Worm (Caenorhabditis elegans): ENCODE results near the gene cdc-25.2.
A peak's percentile ranks its signal among the peaks of the same experiment; 100 is the strongest.

cdc-25.2 gene

DNA sequence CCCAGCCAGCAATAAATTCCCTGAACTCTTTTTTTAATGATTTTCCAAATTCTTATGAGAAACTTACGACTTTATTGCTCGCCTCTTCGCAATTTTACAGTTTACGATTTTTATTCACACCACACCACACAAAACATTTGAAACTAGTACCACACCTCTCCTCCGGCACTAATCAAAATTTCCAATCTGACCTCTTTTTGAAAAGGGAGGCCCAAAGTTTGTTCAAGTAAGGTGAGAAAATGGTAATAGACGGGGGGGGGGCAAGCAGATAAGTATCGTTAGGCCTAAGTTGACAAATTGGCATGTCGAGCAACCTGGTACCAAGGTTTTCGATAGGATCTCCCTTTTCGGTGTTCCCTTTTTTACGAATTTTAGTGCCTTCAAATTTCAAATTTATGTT lies 12.9 kb downstream of the cdc-25.2 start:
- no peak for TF ChIP-seq duxl-1 (tag; optimal IDR thresholded peaks at IDR 0.05; ENCODE audit: poor library complexity)
- no peak for TF ChIP-seq lin-1 (GFP tag; IDR thresholded peaks at IDR 0.05)
- no peak for TF ChIP-seq mes-2 (tag; optimal IDR thresholded peaks at IDR 0.05; ENCODE audit: poor library complexity, severe bottlenecking)
- TF ChIP-seq lin-39 (tag; optimal IDR thresholded peaks at IDR 0.05): no peak
- no peak for TF ChIP-seq arid-1 (GFP tag; conservative IDR thresholded peaks at IDR 0.05)
- no peak for TF ChIP-seq set-16 (GFP tag; IDR thresholded peaks at IDR 0.05)
- no peak for TF ChIP-seq unc-39 (tag; optimal IDR thresholded peaks at IDR 0.05)
- TF ChIP-seq nhr-6 (tag; optimal IDR thresholded peaks at IDR 0.05): no peak
- no peak for TF ChIP-seq aly-2 (tag; optimal IDR thresholded peaks at IDR 0.05)
- TF ChIP-seq madf-5 (GFP tag; IDR thresholded peaks at IDR 0.05): no peak
- TF ChIP-seq nhr-237 (tag; optimal IDR thresholded peaks at IDR 0.05): no peak
- TF ChIP-seq dve-1 (tag; optimal IDR thresholded peaks at IDR 0.05; ENCODE audit: insufficient read depth): no peak
- TF ChIP-seq unc-62 (GFP tag; optimal IDR thresholded peaks at IDR 0.05 in 1 of 2): no peak
- TF ChIP-seq unc-62 (tag; optimal IDR thresholded peaks at IDR 0.05): no peak

DNA sequence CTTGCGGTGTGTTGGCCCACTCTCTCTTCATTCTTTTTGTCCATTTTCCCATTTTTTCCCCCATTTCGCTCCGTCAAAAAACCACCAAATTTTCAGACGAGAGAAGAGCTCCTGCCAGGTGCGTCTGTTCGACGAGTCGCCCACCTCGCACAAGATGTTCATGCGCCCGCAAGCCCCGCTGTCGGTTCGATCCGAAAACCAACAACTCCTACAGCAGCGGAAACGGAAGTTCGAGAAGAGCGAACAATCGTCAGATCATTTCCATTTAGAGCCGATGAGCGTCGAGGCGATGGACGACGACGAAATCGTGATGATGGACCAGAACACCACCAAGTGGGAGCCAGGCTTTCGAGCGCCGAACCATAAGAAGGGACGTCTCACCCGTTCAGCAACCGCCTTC lies 16.4 kb downstream of the cdc-25.2 start:
- TF ChIP-seq ceh-32 (tag; optimal IDR thresholded peaks at IDR 0.05; ENCODE audit: poor library complexity) (no peak), set-16 (GFP tag; IDR thresholded peaks at IDR 0.05) (peak; percentile 56; the same call in 1 of the 2 replicates)

ce11 chrV:1585411-1585810 lies 18.5 kb downstream of the cdc-25.2 start, which contains the start of gene F16B4.7:
F16B4.7 (plus strand) TSS chrV:1585711.
- TF ChIP-seq mes-2 (tag; optimal IDR thresholded peaks at IDR 0.05; ENCODE audit: poor library complexity, severe bottlenecking) (no peak), unc-62 (GFP tag; optimal IDR thresholded peaks at IDR 0.05 in 1 of 2) (peak in 1 of 2 experiments; percentile 31), unc-62 (tag; optimal IDR thresholded peaks at IDR 0.05) (no peak)

- TF ChIP-seq unc-62 (GFP tag; optimal IDR thresholded peaks at IDR 0.05 in 1 of 2) (no peak), unc-62 (tag; optimal IDR thresholded peaks at IDR 0.05) (no peak), ctbp-1 (GFP tag; IDR thresholded peaks at IDR 0.05) (no peak), ceh-28 (tag; optimal IDR thresholded peaks at IDR 0.05) (no peak), ztf-7 (tag; optimal IDR thresholded peaks at IDR 0.05) (no peak), T20F7.1 (GFP tag; optimal IDR thresholded peaks at IDR 0.05) (no peak), lin-29 (GFP tag; IDR thresholded peaks at IDR 0.05) (no peak), tra-1 (GFP tag; IDR thresholded peaks at IDR 0.05) (no peak), zip-2 (tag; optimal IDR thresholded peaks at IDR 0.05) (no peak), hlh-30 (tag; optimal IDR thresholded peaks at IDR 0.05; ENCODE audit: insufficient read depth) (no peak), ztf-11 (tag; optimal IDR thresholded peaks at IDR 0.05) (no peak), daf-19 (GFP tag; conservative IDR thresholded peaks at IDR 0.05) (no peak), spr-1 (tag; optimal IDR thresholded peaks at IDR 0.05) (no peak), zag-1 (tag; optimal IDR thresholded peaks at IDR 0.05) (no peak), php-3 (GFP tag; IDR thresholded peaks at IDR 0.05) (no peak), daf-12 (tag; optimal IDR thresholded peaks at IDR 0.05) (no peak), lin-15B (tag; optimal IDR thresholded peaks at IDR 0.05) (no peak), nhr-48 (tag; optimal IDR thresholded peaks at IDR 0.05) (no peak), daf-16 (GFP tag; optimal IDR thresholded peaks at IDR 0.05) (no peak), daf-16 (tag; optimal IDR thresholded peaks at IDR 0.05) (no peak)
Measured at ce11 chrV:1586906-1587305, 20.0 kb downstream of the cdc-25.2 start, which contains the start of gene F16B4.6. F16B4.6 (plus strand) TSS chrV:1587206.

DNA sequence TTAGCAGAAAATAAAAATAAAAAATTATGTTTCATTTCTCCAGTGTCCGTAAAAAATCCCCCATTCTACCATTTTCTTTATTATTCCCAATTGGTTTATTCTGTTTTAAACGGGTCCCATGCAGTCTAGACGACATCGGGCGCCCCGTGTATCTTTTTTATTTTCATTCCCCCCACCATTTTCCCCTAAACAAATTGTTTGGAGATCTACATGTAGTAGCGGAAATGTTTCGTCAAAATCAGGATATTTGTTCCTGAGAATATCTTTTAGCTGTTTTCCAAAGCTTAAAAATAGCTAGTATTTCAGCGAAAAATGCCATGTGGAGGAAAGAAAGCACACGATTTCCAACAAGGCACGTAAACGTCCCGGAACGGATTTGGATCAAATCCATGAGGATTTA lies 21.3 kb downstream of the cdc-25.2 start, which contains the start of gene F16B4.5:
Gene F16B4.5, plus strand, starts transcription at position 301 of the 400 bp plus-strand sequence.
- TF ChIP-seq duxl-1 (tag; optimal IDR thresholded peaks at IDR 0.05; ENCODE audit: poor library complexity): no peak
- no peak for TF ChIP-seq pha-4 (GFP tag; IDR thresholded peaks at IDR 0.05)
- no peak for TF ChIP-seq pha-4 (tag; optimal IDR thresholded peaks at IDR 0.05)
- no peak for TF ChIP-seq daf-19 (GFP tag; conservative IDR thresholded peaks at IDR 0.05)
- no peak for TF ChIP-seq rbr-2 (tag; optimal IDR thresholded peaks at IDR 0.05)
- TF ChIP-seq ctbp-1 (GFP tag; IDR thresholded peaks at IDR 0.05): no peak
- no peak for TF ChIP-seq zip-2 (tag; optimal IDR thresholded peaks at IDR 0.05)
- TF ChIP-seq cey-2 (tag; optimal IDR thresholded peaks at IDR 0.05; ENCODE audit: borderline replicate concordance, insufficient read depth): no peak
- TF ChIP-seq mes-2 (tag; optimal IDR thresholded peaks at IDR 0.05; ENCODE audit: poor library complexity, severe bottlenecking): no peak
- no peak for TF ChIP-seq ZK546.5 (tag; optimal IDR thresholded peaks at IDR 0.05)
- no peak for TF ChIP-seq saeg-2 (GFP tag; IDR thresholded peaks at IDR 0.05)
- TF ChIP-seq lin-29 (GFP tag; IDR thresholded peaks at IDR 0.05): no peak
- TF ChIP-seq zip-11 (GFP tag; IDR thresholded peaks at IDR 0.05): no peak
- no peak for TF ChIP-seq php-3 (GFP tag; IDR thresholded peaks at IDR 0.05)
- no peak for TF ChIP-seq snpc-4 (tag; optimal IDR thresholded peaks at IDR 0.05)
- TF ChIP-seq hlh-30 (tag; optimal IDR thresholded peaks at IDR 0.05; ENCODE audit: insufficient read depth): no peak
- TF ChIP-seq ceh-32 (tag; optimal IDR thresholded peaks at IDR 0.05; ENCODE audit: poor library complexity): no peak
- TF ChIP-seq set-16 (GFP tag; IDR thresholded peaks at IDR 0.05): no peak
- no peak for TF ChIP-seq attf-4 (tag; optimal IDR thresholded peaks at IDR 0.05)
